Fruit fly (Drosophila melanogaster) whole organism, embryonic: ENCODE data around the gene tank.
A peak's percentile ranks its signal among the peaks of the same experiment; 100 is the strongest.

Source experiments
- Atf-2 ChIP-seq: fragments of 200-800 bp; sonication (Bioruptor generic); optimal IDR thresholded peaks from 2 replicates; lab custom pipeline; 2016; ENCODE audit warnings: missing biosample characterization, missing genetic modification characterization
- Bdp1 ChIP-seq: fragments of 200-800 bp; sonication (Bioruptor generic); optimal IDR thresholded peaks from 3 replicates; lab custom pipeline; 2016; ENCODE audit warnings: missing biosample characterization, missing genetic modification characterization
- CG10274 ChIP-seq: fragments of 200-800 bp; sonication (Bioruptor generic); optimal IDR thresholded peaks from 3 replicates; lab custom pipeline; 2017; ENCODE audit warnings: missing biosample characterization, mild to moderate bottlenecking, missing genetic modification characterization
- CG10654 ChIP-seq: fragments of 200-800 bp; sonication (Bioruptor generic); optimal IDR thresholded peaks from 2 replicates; lab custom pipeline; 2016; ENCODE audit warnings: missing biosample characterization, missing genetic modification characterization
- CG11504 ChIP-seq: fragments of 200-800 bp; sonication (Bioruptor generic); optimal IDR thresholded peaks from 3 replicates; lab custom pipeline; 2019; ENCODE audit warnings: missing biosample characterization, mild to moderate bottlenecking, missing genetic modification characterization, moderate library complexity
- CG12744 ChIP-seq: fragments of 200-800 bp; sonication (Bioruptor generic); optimal IDR thresholded peaks from 2 replicates; lab custom pipeline; 2016; ENCODE audit warnings: missing biosample characterization, missing genetic modification characterization
- CG13123 ChIP-seq: fragments of 200-800 bp; sonication (Bioruptor generic); optimal IDR thresholded peaks from 2 replicates; lab custom pipeline; 2016; ENCODE audit warnings: missing biosample characterization, missing genetic modification characterization
- CG1647 ChIP-seq: fragments of 200-800 bp; sonication (Bioruptor generic); optimal IDR thresholded peaks from 3 replicates; lab custom pipeline; 2016; ENCODE audit warnings: missing biosample characterization, missing genetic modification characterization
- CG17568 ChIP-seq: fragments of 200-800 bp; sonication (Bioruptor generic); optimal IDR thresholded peaks from 2 replicates; lab custom pipeline; 2018; ENCODE audit warnings: missing biosample characterization, mild to moderate bottlenecking, missing genetic modification characterization, moderate library complexity
- CG2116 ChIP-seq: fragments of 200-800 bp; sonication (Bioruptor generic); optimal IDR thresholded peaks from 3 replicates; lab custom pipeline; 2018; ENCODE audit warnings: missing biosample characterization, mild to moderate bottlenecking, missing genetic modification characterization
- CG31388 ChIP-seq: fragments of 200-800 bp; sonication (Bioruptor generic); optimal IDR thresholded peaks from 2 replicates; lab custom pipeline; 2016; ENCODE audit warnings: missing biosample characterization, missing genetic modification characterization
- CG32767 ChIP-seq: fragments of 200-800 bp; sonication (Bioruptor generic); IDR thresholded peaks from 2 replicates; pipeline ENCODE4 v1.3.6; 2022; ENCODE audit warnings: missing biosample characterization, missing genetic modification characterization
- CG7963 ChIP-seq: fragments of 200-800 bp; sonication (Bioruptor generic); IDR thresholded peaks from 3 replicates; pipeline ENCODE4 v1.3.6; 2022; ENCODE audit warnings: missing biosample characterization, missing genetic modification characterization; ENCODE audit not compliant: partially characterized antibody
- CG8359 ChIP-seq: fragments of 200-800 bp; sonication (Bioruptor generic); optimal IDR thresholded peaks from 2 replicates; lab custom pipeline; 2017; ENCODE audit warnings: missing biosample characterization, mild to moderate bottlenecking, missing genetic modification characterization, borderline replicate concordance
- E2f1 ChIP-seq: fragments of 200-800 bp; sonication (Bioruptor generic); IDR thresholded peaks from 2 replicates; pipeline ENCODE4 v1.3.6; 2022; ENCODE audit warnings: missing biosample characterization, missing genetic modification characterization
- HmgZ ChIP-seq: fragments of 200-800 bp; sonication (Bioruptor generic); optimal IDR thresholded peaks from 2 replicates; lab custom pipeline; 2018; ENCODE audit warnings: missing biosample characterization, mild to moderate bottlenecking, missing genetic modification characterization
- Myb ChIP-seq: fragments of 200-800 bp; sonication (Bioruptor generic); optimal IDR thresholded peaks from 2 replicates; lab custom pipeline; 2016; ENCODE audit warnings: missing biosample characterization, missing genetic modification characterization
- NC2α ChIP-seq: fragments of 200-800 bp; sonication (Bioruptor generic); optimal IDR thresholded peaks from 2 replicates; lab custom pipeline; 2016; ENCODE audit warnings: missing biosample characterization, missing genetic modification characterization
- Neu2 ChIP-seq: fragments of 200-800 bp; sonication (Bioruptor generic); optimal IDR thresholded peaks from 3 replicates; lab custom pipeline; 2016; ENCODE audit warnings: missing biosample characterization, missing genetic modification characterization, borderline replicate concordance
- Nf-YA ChIP-seq: fragments of 200-800 bp; sonication (Bioruptor generic); IDR thresholded peaks from 2 replicates; pipeline ENCODE4 v1.3.6; 2022; ENCODE audit warnings: missing biosample characterization, missing genetic modification characterization
- Ptx1 ChIP-seq: fragments of 200-800 bp; sonication (Bioruptor generic); IDR thresholded peaks from 2 replicates; pipeline ENCODE4 v1.3.6; 2022; ENCODE audit warnings: missing biosample characterization, missing genetic modification characterization
- Sin3A ChIP-seq: fragments of >200 bp; optimal IDR thresholded peaks from 2 replicates; lab custom pipeline; 2018
- Sox102F ChIP-seq: fragments of 200-800 bp; sonication (Bioruptor generic); optimal IDR thresholded peaks from 2 replicates; lab custom pipeline; 2018; ENCODE audit warnings: missing biosample characterization, mild to moderate bottlenecking, missing genetic modification characterization, moderate library complexity
- YL-1 ChIP-seq: fragments of 200-800 bp; sonication (Bioruptor generic); optimal IDR thresholded peaks from 3 replicates; lab custom pipeline; 2017; ENCODE audit warnings: missing biosample characterization, mild to moderate bottlenecking, missing genetic modification characterization
- caup ChIP-seq: fragments of 200-800 bp; sonication (Bioruptor generic); optimal IDR thresholded peaks from 3 replicates; lab custom pipeline; 2017; ENCODE audit warnings: missing biosample characterization, mild to moderate bottlenecking, missing genetic modification characterization, moderate library complexity; ENCODE audit not compliant: severe bottlenecking
- dan ChIP-seq: fragments of 200-800 bp; sonication (Bioruptor generic); IDR thresholded peaks from 2 replicates; pipeline ENCODE4 v1.3.6; 2022; ENCODE audit warnings: missing biosample characterization, missing genetic modification characterization
- dm ChIP-seq: fragments of 200-800 bp; sonication (Bioruptor generic); optimal IDR thresholded peaks from 3 replicates; lab custom pipeline; 2016; ENCODE audit warnings: missing biosample characterization, missing genetic modification characterization
- dmrt99B ChIP-seq: fragments of 200-800 bp; sonication (Bioruptor generic); optimal IDR thresholded peaks from 2 replicates; lab custom pipeline; 2018; ENCODE audit warnings: missing biosample characterization, mild to moderate bottlenecking, missing genetic modification characterization, moderate library complexity
- gce ChIP-seq: fragments of 200-800 bp; sonication (Bioruptor generic); IDR thresholded peaks from 3 replicates; pipeline ENCODE4 v1.3.6; 2022; ENCODE audit warnings: missing biosample characterization, missing genetic modification characterization
- gem ChIP-seq: fragments of 200-800 bp; sonication (Bioruptor generic); optimal IDR thresholded peaks from 2 replicates; lab custom pipeline; 2019; ENCODE audit warnings: missing biosample characterization, mild to moderate bottlenecking, missing genetic modification characterization, moderate library complexity
- grn ChIP-seq: fragments of 200-800 bp; sonication (Bioruptor generic); optimal IDR thresholded peaks from 3 replicates; lab custom pipeline; 2017; ENCODE audit warnings: missing biosample characterization, missing genetic modification characterization
- gt ChIP-seq: fragments of 200-800 bp; sonication (Bioruptor generic); IDR thresholded peaks from 2 replicates; pipeline ENCODE4 v1.3.6; 2022; ENCODE audit warnings: missing biosample characterization, missing genetic modification characterization
- h ChIP-seq: fragments of >200 bp; optimal IDR thresholded peaks from 2 replicates; lab custom pipeline; 2017
- her ChIP-seq: fragments of 200-800 bp; sonication (Bioruptor generic); optimal IDR thresholded peaks from 2 replicates; lab custom pipeline; 2016; ENCODE audit warnings: missing biosample characterization, missing genetic modification characterization
- jumu ChIP-seq: fragments of 200-800 bp; sonication (Bioruptor generic); optimal IDR thresholded peaks from 3 replicates; lab custom pipeline; 2016; ENCODE audit warnings: missing biosample characterization, missing genetic modification characterization
- mirr ChIP-seq: fragments of 200-800 bp; sonication (Bioruptor generic); optimal IDR thresholded peaks from 3 replicates; lab custom pipeline; 2018; ENCODE audit warnings: missing biosample characterization, mild to moderate bottlenecking, missing genetic modification characterization
- nmo ChIP-seq: fragments of 200-800 bp; sonication (Bioruptor generic); optimal IDR thresholded peaks from 2 replicates; lab custom pipeline; 2018; ENCODE audit warnings: missing biosample characterization, mild to moderate bottlenecking, missing genetic modification characterization, moderate library complexity
- nom ChIP-seq: fragments of 200-800 bp; sonication (Bioruptor generic); optimal IDR thresholded peaks from 2 replicates; lab custom pipeline; 2017; ENCODE audit warnings: missing biosample characterization, missing genetic modification characterization, mild to moderate bottlenecking, moderate library complexity, missing genetic modification reagents
- odd ChIP-seq: fragments of 200-800 bp; sonication (Bioruptor generic); optimal IDR thresholded peaks from 2 replicates; lab custom pipeline; 2017; ENCODE audit warnings: missing biosample characterization, mild to moderate bottlenecking, missing genetic modification characterization
- sna ChIP-seq: fragments of 200-800 bp; sonication (Bioruptor generic); IDR thresholded peaks from 2 replicates; pipeline ENCODE4 v1.3.6; 2022; ENCODE audit warnings: missing biosample characterization, missing genetic modification characterization; ENCODE audit not compliant: partially characterized antibody
- stwl ChIP-seq: fragments of 200-800 bp; sonication (Bioruptor generic); optimal IDR thresholded peaks from 3 replicates; lab custom pipeline; 2018; ENCODE audit warnings: missing biosample characterization, mild to moderate bottlenecking, missing genetic modification characterization, moderate library complexity
- vvl ChIP-seq: fragments of 200-800 bp; sonication (Bioruptor generic); IDR thresholded peaks from 2 replicates; pipeline ENCODE4 v1.3.6; 2022; ENCODE audit warnings: missing biosample characterization, missing genetic modification characterization
- wdn ChIP-seq: fragments of 200-800 bp; sonication (Bioruptor generic); IDR thresholded peaks from 2 replicates; pipeline ENCODE4 v1.3.6; 2022; ENCODE audit warnings: missing biosample characterization, missing genetic modification characterization

Gene tank

dm6 chr2L:4810044-4810609 lies 27.7 kb downstream of the tank start (continued):
- TF ChIP-seq YL-1 (peak; percentile 59), Myb (GFP tag; lab: Kevin White, UChicago) (no peak), gem (tag; lab: Kevin White, UChicago) (peak; percentile 69), Sox102F (GFP tag; lab: Kevin White, UChicago) (peak; percentile 4), CG17568 (GFP tag; lab: Kevin White, UChicago) (no peak), E2f1 (GFP tag; lab: Robert Waterston, UW) (peak; percentile 57; the same call in 1 of the 2 replicates), grn (GFP tag; lab: Kevin White, UChicago) (no peak), CG1647 (GFP tag; lab: Kevin White, UChicago) (peak; percentile 13), CG11504 (tag; lab: Kevin White, UChicago) (peak; percentile 75), nmo (peak; percentile 69), CG10654 (GFP tag; lab: Kevin White, UChicago) (no peak), dmrt99B (tag; lab: Kevin White, UChicago) (no peak), CG8359 (GFP tag; lab: Kevin White, UChicago) (no peak), dan (no peak), CG2116 (GFP tag; lab: Kevin White, UChicago) (no peak), NC2α (GFP tag; lab: Kevin White, UChicago) (no peak), Bdp1 (peak; percentile 24), mirr (GFP tag; lab: Kevin White, UChicago) (peak; percentile 60), h (lab: Kevin White, UChicago) (no peak), dm (GFP tag; lab: Kevin White, UChicago) (peak; percentile 63), HmgZ (tag; lab: Kevin White, UChicago) (peak; percentile 89), stwl (peak; percentile 74), Neu2 (no peak), gce (GFP tag; lab: Robert Waterston, UW) (no peak), CG32767 (GFP tag; lab: Robert Waterston, UW) (peak; percentile 53; the same call in 1 of the 2 replicates), caup (peak; percentile 65), nom (GFP tag; lab: Kevin White, UChicago) (peak; percentile 2), sna (GFP tag; lab: Robert Waterston, UW) (0 out of 2 replicates have a peak, but pooled peaks have one; percentile 53), Atf-2 (GFP tag; lab: Kevin White, UChicago) (no peak), CG7963 (GFP tag; lab: Robert Waterston, UW) (0 out of 3 replicates have a peak, but pooled peaks have one; percentile 5), CG31388 (GFP tag; lab: Kevin White, UChicago) (no peak), her (peak; percentile 44), vvl (GFP tag; lab: Robert Waterston, UW) (peak; percentile 60; the same call in 1 of the 2 replicates), Ptx1 (GFP tag; lab: Robert Waterston, UW) (0 out of 2 replicates have a peak, but pooled peaks have one; percentile 25), CG13123 (GFP tag; lab: Kevin White, UChicago) (no peak), gt (GFP tag; lab: Robert Waterston, UW) (no peak), CG10274 (GFP tag; lab: Kevin White, UChicago) (no peak), wdn (no peak), jumu (GFP tag; lab: Kevin White, UChicago) (peak; percentile 1), CG12744 (peak; percentile 37), Sin3A (lab: Kevin White, UChicago) (no peak), Nf-YA (GFP tag; lab: Robert Waterston, UW) (peak; percentile 31; the same call in 1 of the 2 replicates), odd (GFP tag; lab: Kevin White, UChicago) (no peak)
